Worm (Caenorhabditis elegans): Measurements from ENCODE around the gene agt-2.

Gene agt-2

ce11 chrII:5379614-5380077 lies 6.0 kb upstream of the agt-2 start, which contains the start of gene pkc-3 (continued):
- TF ChIP-seq nhr-237 (tag; optimal IDR thresholded peaks at IDR 0.05) (no peak), ztf-11 (tag; optimal IDR thresholded peaks at IDR 0.05) (no peak), unc-62 (GFP tag; optimal IDR thresholded peaks at IDR 0.05) (no peak), pha-4 (tag; optimal IDR thresholded peaks at IDR 0.05) (peak; percentile 94), lin-39 (tag; optimal IDR thresholded peaks at IDR 0.05) (no peak), daf-12 (tag; optimal IDR thresholded peaks at IDR 0.05) (no peak), pqm-1 (tag; optimal IDR thresholded peaks at IDR 0.05) (peak; percentile 50), egl-27 (tag; optimal IDR thresholded peaks at IDR 0.05) (no peak), nhr-12 (tag; optimal IDR thresholded peaks at IDR 0.05) (no peak), egl-5 (tag; optimal IDR thresholded peaks at IDR 0.05) (no peak), nfya-1 (tag; optimal IDR thresholded peaks at IDR 0.05; ENCODE audit: insufficient read depth) (peak; percentile 53), unc-39 (tag; optimal IDR thresholded peaks at IDR 0.05) (no peak), R02D3.7 (tag; optimal IDR thresholded peaks at IDR 0.05) (peak; percentile 7), nhr-76 (tag; optimal IDR thresholded peaks at IDR 0.05) (no peak), nhr-25 (tag; optimal IDR thresholded peaks at IDR 0.05) (peak; percentile 98), nhr-28 (tag; optimal IDR thresholded peaks at IDR 0.05) (no peak), lsy-12 (tag; optimal IDR thresholded peaks at IDR 0.05) (no peak)

DNA sequence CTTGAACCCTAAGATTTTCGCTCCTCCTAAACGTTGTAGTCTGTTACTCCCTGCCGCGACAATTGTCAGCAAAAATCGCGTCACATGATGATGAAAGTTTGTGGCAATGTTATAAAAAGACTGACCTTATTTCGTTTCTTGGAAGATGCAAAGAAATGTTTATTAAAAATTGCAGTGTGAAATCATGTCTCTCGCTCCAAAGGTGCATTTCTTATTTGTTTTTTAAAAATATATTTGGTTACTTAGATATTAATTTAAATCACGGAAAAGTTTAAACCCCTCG lies 4.6 kb upstream of the agt-2 start:
- peak; percentile 68 for TF ChIP-seq nhr-25 (tag; optimal IDR thresholded peaks at IDR 0.05)
- peak; percentile 9 for TF ChIP-seq nhr-23 (tag; optimal IDR thresholded peaks at IDR 0.05)
- TF ChIP-seq R02D3.7 (tag; optimal IDR thresholded peaks at IDR 0.05) = no peak
- TF ChIP-seq ama-1 (optimal IDR thresholded peaks at IDR 0.05) = no peak
- no peak for TF ChIP-seq fkh-10 (GFP tag; optimal IDR thresholded peaks at IDR 0.05)
- peak; percentile 5 for TF ChIP-seq nhr-43 (tag; optimal IDR thresholded peaks at IDR 0.05; ENCODE audit: poor library complexity, severe bottlenecking)
- TF ChIP-seq nhr-237 (tag; optimal IDR thresholded peaks at IDR 0.05) = no peak
- TF ChIP-seq skn-1 (tag; optimal IDR thresholded peaks at IDR 0.05) = peak; percentile 82
- no peak for TF ChIP-seq mdl-1 (tag; optimal IDR thresholded peaks at IDR 0.05)
- no peak for TF ChIP-seq sea-2 (GFP tag; optimal IDR thresholded peaks at IDR 0.05)
- TF ChIP-seq elt-3 (tag; optimal IDR thresholded peaks at IDR 0.05) = no peak

ce11 chrII:5377467-5378238 lies 4.0 kb upstream of the agt-2 start, which contains the start of gene prdx-2:
prdx-2 (plus strand) TSS chrII:5378195.
- peak; percentile 63 for TF ChIP-seq pha-4 (tag; optimal IDR thresholded peaks at IDR 0.05)
- TF ChIP-seq snpc-4 (tag; optimal IDR thresholded peaks at IDR 0.05) = peak; percentile 15
- no peak for TF ChIP-seq zag-1 (tag; optimal IDR thresholded peaks at IDR 0.05)

- TF ChIP-seq unc-62 (GFP tag; optimal IDR thresholded peaks at IDR 0.05) (no peak), pqm-1 (tag; optimal IDR thresholded peaks at IDR 0.05) (no peak), elt-2 (tag; optimal IDR thresholded peaks at IDR 0.05) (peak; percentile 16), eor-1 (tag; optimal IDR thresholded peaks at IDR 0.05) (no peak), mml-1 (tag; optimal IDR thresholded peaks at IDR 0.05) (no peak)
Observed at ce11 chrII:5374967-5375366, 1.3 kb upstream of the agt-2 start, which contains the start of gene algn-2. algn-2 (plus strand) TSS chrII:5375267.

- TF ChIP-seq skn-1 (tag; optimal IDR thresholded peaks at IDR 0.05) (no peak), nhr-28 (tag; optimal IDR thresholded peaks at IDR 0.05) (no peak), hmg-11 (tag; optimal IDR thresholded peaks at IDR 0.05) (no peak), fos-1 (tag; optimal IDR thresholded peaks at IDR 0.05) (no peak), tbx-2 (tag; optimal IDR thresholded peaks at IDR 0.05) (no peak)
Observed at ce11 chrII:5370641-5371040, 3.0 kb downstream of the agt-2 start, which contains the start of gene F09E5.12. F09E5.12 (minus strand) TSS chrII:5370741.

Measured in whole organism, L3 larva.